Worm (Caenorhabditis elegans): ENCODE measurements around the gene C49F8.1.

ce11 chrX:13383273-13383672 lies 18.5 kb upstream of the C49F8.1 start:
- TF ChIP-seq him-1 (tag; optimal IDR thresholded peaks at IDR 0.05), result no peak
- no peak for TF ChIP-seq W03F9.2 (tag; optimal IDR thresholded peaks at IDR 0.05)
